Fruit fly (Drosophila melanogaster): ENCODE data around the gene CG4822.

The CG4822 gene

dm6 chr2L:128977-129941, 7.7 kb upstream of the CG4822 start (continued):
- TF ChIP-seq CG12155 (GFP tag; optimal IDR thresholded peaks at IDR 0.05) (peak; percentile 34), nau (GFP tag; optimal IDR thresholded peaks at IDR 0.05) (peak; percentile 17), CG7372 (GFP tag; IDR thresholded peaks at IDR 0.05) (no peak), Fer2 (tag; optimal IDR thresholded peaks at IDR 0.05) (no peak), az2 (GFP tag; optimal IDR thresholded peaks at IDR 0.05) (no peak), CHES-1-like (GFP tag; optimal IDR thresholded peaks at IDR 0.05) (peak; percentile 37), dm (GFP tag; optimal IDR thresholded peaks at IDR 0.05) (peak; percentile 11), Eip74EF (GFP tag; optimal IDR thresholded peaks at IDR 0.05) (peak in 1 of 2 experiments; percentile 35), D (optimal IDR thresholded peaks at IDR 0.05) (no peak), D (GFP tag; optimal IDR thresholded peaks at IDR 0.05) (no peak), Bdp1 (GFP tag; optimal IDR thresholded peaks at IDR 0.05) (no peak), zen2 (GFP tag; IDR thresholded peaks at IDR 0.05; ENCODE audit: partially characterized antibody) (no peak), Abd-B (GFP tag; optimal IDR thresholded peaks at IDR 0.05) (no peak), eve (GFP tag; optimal IDR thresholded peaks at IDR 0.05) (peak in 1 of 2 experiments; percentile 77), Trl (optimal IDR thresholded peaks at IDR 0.05) (peak; percentile 88 to 90), Trl (GFP tag; optimal IDR thresholded peaks at IDR 0.05) (peak; percentile 50), CG6654 (GFP tag; optimal IDR thresholded peaks at IDR 0.05) (no peak), rib (GFP tag; IDR thresholded peaks at IDR 0.05) (peak; percentile 64; the same call in 1 of the 2 replicates), NK7.1 (GFP tag; optimal IDR thresholded peaks at IDR 0.05) (no peak), CG17802 (tag; optimal IDR thresholded peaks at IDR 0.05) (no peak), ash1 (GFP tag; optimal IDR thresholded peaks at IDR 0.05) (peak; percentile 33), HLHmδ (GFP tag; optimal IDR thresholded peaks at IDR 0.05) (peak; percentile 56), CG12391 (tag; optimal IDR thresholded peaks at IDR 0.05) (peak; percentile 29), Elba2 (GFP tag; optimal IDR thresholded peaks at IDR 0.05) (no peak), CG15011 (GFP tag; optimal IDR thresholded peaks at IDR 0.05) (no peak), CG14667 (GFP tag; IDR thresholded peaks at IDR 0.05) (no peak), CG10366 (GFP tag; IDR thresholded peaks at IDR 0.05) (peak; percentile 22; the same call in 1 of the 2 replicates), HLH3B (GFP tag; IDR thresholded peaks at IDR 0.05) (peak; percentile 15; the same call in 1 of the 2 replicates), CG3838 (GFP tag; optimal IDR thresholded peaks at IDR 0.05) (no peak), Jarid2 (GFP tag; optimal IDR thresholded peaks at IDR 0.05) (peak; percentile 97), tx (GFP tag; optimal IDR thresholded peaks at IDR 0.05) (no peak), CG8281 (tag; optimal IDR thresholded peaks at IDR 0.05) (peak; percentile 10), CG3065 (GFP tag; optimal IDR thresholded peaks at IDR 0.05) (no peak), Hr39 (optimal IDR thresholded peaks at IDR 0.05) (no peak), Rfx (GFP tag; IDR thresholded peaks at IDR 0.05) (peak; percentile 60), unc-4 (GFP tag; IDR thresholded peaks at IDR 0.05; ENCODE audit: partially characterized antibody) (peak; percentile 45; the same call in 1 of the 2 replicates), CG13287 (GFP tag; IDR thresholded peaks at IDR 0.05; ENCODE audit: partially characterized antibody) (peak; percentile 69), Sry-δ (GFP tag; optimal IDR thresholded peaks at IDR 0.05) (peak; percentile 2), CG7839 (tag; optimal IDR thresholded peaks at IDR 0.05) (peak; percentile 30), BEAF-32 (GFP tag; optimal IDR thresholded peaks at IDR 0.05) (no peak), ind (GFP tag; optimal IDR thresholded peaks at IDR 0.05) (no peak), ato (GFP tag; IDR thresholded peaks at IDR 0.05; ENCODE audit: partially characterized antibody) (peak; percentile 25; the same call in 1 of the 2 replicates), vfl (GFP tag; optimal IDR thresholded peaks at IDR 0.05) (peak; percentile 14), NC2α (GFP tag; optimal IDR thresholded peaks at IDR 0.05) (no peak), CG3847 (GFP tag; IDR thresholded peaks at IDR 0.05) (no peak), CG6272 (GFP tag; IDR thresholded peaks at IDR 0.05) (0 out of 2 replicates have a peak, but pooled peaks have one; percentile 12), Vsx1 (GFP tag; optimal IDR thresholded peaks at IDR 0.05) (peak; percentile 25), bowl (GFP tag; IDR thresholded peaks at IDR 0.05) (peak; percentile 57; the same call in 1 of the 2 replicates), CG1647 (GFP tag; optimal IDR thresholded peaks at IDR 0.05) (peak; percentile 0)

All from whole organism, embryonic.